Worm (Caenorhabditis elegans) whole organism, L3 larva: ENCODE measurements around the gene amt-1.

ENCODE experiments used
- aly-2 ChIP-seq: fragments of 150-350 bp; optimal IDR thresholded peaks from 2 replicates; lab custom pipeline; 2014; ENCODE audit warnings: missing biosample characterization, missing genetic modification characterization
- ama-1 ChIP-seq: fragments of 150-350 bp; optimal IDR thresholded peaks from 2 replicates; lab custom pipeline; 2018
- fos-1 ChIP-seq: fragments of 150-350 bp; optimal IDR thresholded peaks from 2 replicates; lab custom pipeline; 2014; ENCODE audit warnings: missing biosample characterization, missing genetic modification characterization
- mdl-1 ChIP-seq: fragments of 150-350 bp; optimal IDR thresholded peaks from 2 replicates; lab custom pipeline; 2014; ENCODE audit warnings: missing biosample characterization, missing genetic modification characterization
- nfya-1 ChIP-seq: sonication (generic microtip); optimal IDR thresholded peaks from 2 replicates; lab custom pipeline; 2017; ENCODE audit warnings: missing genetic modification characterization, mild to moderate bottlenecking, missing compliant biosample characterization, antibody characterized with exemption, moderate library complexity; ENCODE audit not compliant: insufficient read depth
- nhr-11 ChIP-seq: fragments of 150-350 bp; optimal IDR thresholded peaks from 2 replicates; lab custom pipeline; 2014; ENCODE audit warnings: missing biosample characterization, missing genetic modification characterization
- nhr-23 ChIP-seq: fragments of 150-350 bp; optimal IDR thresholded peaks from 2 replicates; lab custom pipeline; 2014; ENCODE audit warnings: missing biosample characterization, missing genetic modification reagents, missing genetic modification characterization
- nhr-25 ChIP-seq: sonication (generic microtip); optimal IDR thresholded peaks from 2 replicates; lab custom pipeline; 2017; ENCODE audit warnings: missing biosample characterization, missing genetic modification characterization
- nhr-28 ChIP-seq: fragments of 150-350 bp; optimal IDR thresholded peaks from 2 replicates; lab custom pipeline; 2014; ENCODE audit warnings: missing biosample characterization, missing genetic modification characterization
- pha-4 ChIP-seq: fragments of 150-350 bp; optimal IDR thresholded peaks from 2 replicates; lab custom pipeline; 2014; ENCODE audit warnings: missing biosample characterization, missing genetic modification reagents, missing genetic modification characterization
- snpc-4 ChIP-seq: fragments of 150-350 bp; optimal IDR thresholded peaks from 2 replicates; lab custom pipeline; 2014; ENCODE audit warnings: missing biosample characterization, missing genetic modification characterization
- unc-39 ChIP-seq: sonication (generic microtip); optimal IDR thresholded peaks from 4 replicates; lab custom pipeline; 2017; ENCODE audit warnings: missing biosample characterization, missing genetic modification characterization
- unc-62 ChIP-seq: fragments of 150-350 bp; sonication (generic microtip); optimal IDR thresholded peaks from 4 replicates; lab custom pipeline; 2014; ENCODE audit warnings: missing biosample characterization, missing genetic modification reagents, missing genetic modification characterization
- zag-1 ChIP-seq: fragments of 150-350 bp; optimal IDR thresholded peaks from 2 replicates; lab custom pipeline; 2014; ENCODE audit warnings: missing biosample characterization, missing genetic modification characterization

DNA sequence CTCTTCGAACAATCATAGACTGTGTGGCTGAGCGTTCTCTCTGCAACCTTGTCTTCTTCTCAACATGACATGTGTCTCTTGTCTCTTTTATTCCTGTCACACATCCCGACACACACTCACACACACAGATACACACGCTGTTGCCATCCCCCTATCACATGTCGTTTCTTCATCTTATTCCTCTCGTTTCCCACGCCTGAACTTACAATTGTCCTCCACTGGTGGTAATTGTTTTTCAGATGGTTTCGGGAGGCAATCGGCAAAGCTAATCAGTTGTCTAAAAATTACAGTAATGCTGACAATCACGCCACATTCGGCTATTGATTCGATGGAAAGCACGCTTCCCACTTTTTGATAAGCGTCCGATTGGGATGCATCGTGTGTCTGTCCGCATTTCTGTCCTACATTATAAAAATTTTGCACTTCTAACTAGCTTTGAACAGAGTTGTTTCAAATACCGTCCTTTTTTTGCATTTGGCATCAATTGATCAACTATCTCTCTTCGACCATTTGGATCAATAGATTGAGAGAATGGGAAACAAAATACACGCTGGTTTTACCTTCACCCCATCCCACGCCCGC lies 39.0 kb upstream of the amt-1 start, which contains the start of gene nhr-35:
- TF ChIP-seq nhr-25 (tag; lab: Kevin White, UChicago), result peak; percentile 72
- TF ChIP-seq fos-1 (tag; lab: Kevin White, UChicago), result no peak
- TF ChIP-seq pha-4 (tag; lab: Kevin White, UChicago), result peak; percentile 44
- TF ChIP-seq zag-1 (tag; lab: Kevin White, UChicago), result no peak
- TF ChIP-seq snpc-4 (tag; lab: Kevin White, UChicago), result no peak
- peak; percentile 48 for TF ChIP-seq nhr-23
- TF ChIP-seq nhr-28 (tag; lab: Kevin White, UChicago), result no peak
- TF ChIP-seq unc-39, result no peak
- TF ChIP-seq mdl-1 (tag; lab: Kevin White, UChicago), result peak; percentile 55
- TF ChIP-seq ama-1, result peak; percentile 26
- TF ChIP-seq nfya-1 (tag; lab: Kevin White, UChicago), result peak; percentile 39
- peak; percentile 77 for TF ChIP-seq unc-62 (GFP tag; lab: Kevin White, UChicago)
- TF ChIP-seq nhr-11 (tag; lab: Kevin White, UChicago), result no peak
- TF ChIP-seq aly-2, result no peak
